Worm (Caenorhabditis elegans): ENCODE data around the gene nhr-37.

- TF ChIP-seq unc-62 (GFP tag; optimal IDR thresholded peaks at IDR 0.05 in 1 of 2): no peak
- TF ChIP-seq unc-62 (tag; optimal IDR thresholded peaks at IDR 0.05): no peak
- TF ChIP-seq lin-29 (GFP tag; IDR thresholded peaks at IDR 0.05): no peak
- TF ChIP-seq pha-4 (GFP tag; IDR thresholded peaks at IDR 0.05): no peak; the same call in 1 of the 2 replicates
- no peak for TF ChIP-seq pha-4 (tag; optimal IDR thresholded peaks at IDR 0.05)
- no peak for TF ChIP-seq skn-1 (tag; optimal IDR thresholded peaks at IDR 0.05)
- no peak for TF ChIP-seq fkh-10 (GFP tag; optimal IDR thresholded peaks at IDR 0.05)
Measured at ce11 chrV:6606197-6606596, 15.8 kb upstream of the nhr-37 start.

All from whole organism, L4 larva.